Fruit fly (Drosophila melanogaster) whole organism, embryonic: Measurements from ENCODE around the gene CG9920.

Experiments
- Abd-B ChIP-seq: fragments of 200-800 bp; sonication (Bioruptor generic); optimal IDR thresholded peaks from 2 replicates; lab custom pipeline; 2018; ENCODE audit warnings: missing biosample characterization, mild to moderate bottlenecking, missing genetic modification characterization, moderate library complexity
- Ada2b ChIP-seq: fragments of 200-800 bp; sonication (Bioruptor generic); IDR thresholded peaks from 2 replicates; pipeline ENCODE4 v1.3.6; 2022; ENCODE audit warnings: missing biosample characterization, missing genetic modification characterization
- Aef1 ChIP-seq: fragments of 200-800 bp; sonication (Bioruptor generic); IDR thresholded peaks from 3 replicates; pipeline ENCODE4 v1.3.6; 2022; ENCODE audit warnings: missing biosample characterization, missing genetic modification characterization
- Asciz ChIP-seq: fragments of 200-800 bp; sonication (Bioruptor generic); optimal IDR thresholded peaks from 2 replicates; lab custom pipeline; 2017; ENCODE audit warnings: missing biosample characterization, mild to moderate bottlenecking, missing genetic modification characterization, missing genetic modification reagents
- CG10462 ChIP-seq: fragments of 200-800 bp; sonication (Bioruptor generic); optimal IDR thresholded peaks from 2 replicates; lab custom pipeline; 2016; ENCODE audit warnings: missing biosample characterization, missing genetic modification characterization
- CG13296 ChIP-seq: fragments of 200-800 bp; sonication (Bioruptor generic); optimal IDR thresholded peaks from 3 replicates; lab custom pipeline; 2018; ENCODE audit warnings: missing biosample characterization, mild to moderate bottlenecking, missing genetic modification characterization
- CG1603 ChIP-seq: fragments of 200-800 bp; sonication (Bioruptor generic); optimal IDR thresholded peaks from 2 replicates; lab custom pipeline; 2019; ENCODE audit warnings: missing biosample characterization, mild to moderate bottlenecking, missing genetic modification characterization, moderate library complexity
- CG16779 ChIP-seq: fragments of 200-800 bp; sonication (Bioruptor generic); IDR thresholded peaks from 2 replicates; pipeline ENCODE4 v1.3.6; 2022; ENCODE audit warnings: missing biosample characterization, missing genetic modification characterization
- CG17612 ChIP-seq: fragments of 200-800 bp; sonication (Bioruptor generic); IDR thresholded peaks from 2 replicates; pipeline ENCODE4 v1.3.6; 2022; ENCODE audit warnings: missing biosample characterization, missing genetic modification characterization
- CG18262 ChIP-seq: fragments of 200-800 bp; optimal IDR thresholded peaks from 3 replicates; lab custom pipeline; 2019; ENCODE audit warnings: missing biosample characterization, mild to moderate bottlenecking, missing genetic modification characterization, moderate library complexity
- CG2116 ChIP-seq: fragments of 200-800 bp; sonication (Bioruptor generic); optimal IDR thresholded peaks from 3 replicates; lab custom pipeline; 2018; ENCODE audit warnings: missing biosample characterization, mild to moderate bottlenecking, missing genetic modification characterization
- CG2875 ChIP-seq: fragments of 200-800 bp; sonication (Bioruptor generic); optimal IDR thresholded peaks from 2 replicates; lab custom pipeline; 2017; ENCODE audit warnings: missing biosample characterization, mild to moderate bottlenecking, missing genetic modification characterization, missing genetic modification reagents
- CG33213 ChIP-seq: fragments of 200-800 bp; sonication (Bioruptor generic); optimal IDR thresholded peaks from 3 replicates; lab custom pipeline; 2016; ENCODE audit warnings: missing biosample characterization, missing genetic modification characterization
- CG33557 ChIP-seq: fragments of 200-800 bp; sonication (Bioruptor generic); optimal IDR thresholded peaks from 2 replicates; lab custom pipeline; 2019; ENCODE audit warnings: missing biosample characterization, mild to moderate bottlenecking, missing genetic modification characterization, moderate library complexity
- CG6791 ChIP-seq: fragments of 200-800 bp; sonication (Bioruptor generic); IDR thresholded peaks from 3 replicates; pipeline ENCODE4 v1.3.6; 2022; ENCODE audit warnings: missing biosample characterization, missing genetic modification characterization; ENCODE audit not compliant: partially characterized antibody
- CG7928 ChIP-seq: fragments of 200-800 bp; sonication (Bioruptor generic); optimal IDR thresholded peaks from 2 replicates; lab custom pipeline; 2017; ENCODE audit warnings: missing biosample characterization, mild to moderate bottlenecking, missing genetic modification characterization
- CG8388 ChIP-seq: fragments of 200-800 bp; sonication (Bioruptor generic); optimal IDR thresholded peaks from 2 replicates; lab custom pipeline; 2019; ENCODE audit warnings: missing biosample characterization, mild to moderate bottlenecking, missing genetic modification characterization, moderate library complexity
- CG8944 ChIP-seq: fragments of 200-800 bp; sonication (Bioruptor generic); optimal IDR thresholded peaks from 3 replicates; lab custom pipeline; 2016; ENCODE audit warnings: missing biosample characterization, missing genetic modification characterization
- Dad ChIP-seq: fragments of 200-800 bp; sonication (Bioruptor generic); optimal IDR thresholded peaks from 3 replicates; lab custom pipeline; 2016; ENCODE audit warnings: missing biosample characterization, missing genetic modification characterization
- Dp ChIP-seq: fragments of 200-800 bp; sonication (Bioruptor generic); optimal IDR thresholded peaks from 2 replicates; lab custom pipeline; 2018; ENCODE audit warnings: missing biosample characterization, mild to moderate bottlenecking, missing genetic modification characterization, moderate library complexity
- HLH54F ChIP-seq: fragments of 200-800 bp; sonication (Bioruptor generic); optimal IDR thresholded peaks from 3 replicates; lab custom pipeline; 2016; ENCODE audit warnings: missing biosample characterization, missing genetic modification characterization
- Hand ChIP-seq: fragments of 200-800 bp; sonication (Bioruptor generic); optimal IDR thresholded peaks from 2 replicates; lab custom pipeline; 2017; ENCODE audit warnings: mild to moderate bottlenecking, missing biosample characterization, missing genetic modification reagents, missing genetic modification characterization
- Hr51 ChIP-seq, 2 experiments: fragments of 200-800 bp; sonication (Bioruptor generic); optimal IDR thresholded peaks; 2 replicates in 1 of 2; 3 replicates in 1 of 2; lab custom pipeline; 2016 to 2018; ENCODE audit warnings: missing biosample characterization in 2 of 2, missing genetic modification characterization in 2 of 2, mild to moderate bottlenecking in 1 of 2, moderate library complexity in 1 of 2
- Lhr ChIP-seq: fragments of 200-800 bp; sonication (Bioruptor generic); optimal IDR thresholded peaks from 3 replicates; lab custom pipeline; 2017; ENCODE audit warnings: mild to moderate bottlenecking, missing biosample characterization, missing genetic modification reagents, missing genetic modification characterization
- Nf-YB ChIP-seq: fragments of 200-800 bp; sonication (Bioruptor generic); optimal IDR thresholded peaks from 3 replicates; lab custom pipeline; 2019; ENCODE audit warnings: missing biosample characterization, mild to moderate bottlenecking, missing genetic modification characterization, moderate library complexity
- NfI ChIP-seq: fragments of 200-800 bp; sonication (Bioruptor generic); optimal IDR thresholded peaks from 3 replicates; lab custom pipeline; 2018; ENCODE audit warnings: missing biosample characterization, mild to moderate bottlenecking, missing genetic modification characterization, moderate library complexity
- Opbp ChIP-seq: fragments of 200-800 bp; sonication (Bioruptor generic); IDR thresholded peaks from 3 replicates; pipeline ENCODE4 v1.3.6; 2022; ENCODE audit warnings: missing biosample characterization, missing genetic modification characterization; ENCODE audit not compliant: partially characterized antibody
- Rfx ChIP-seq: fragments of 200-800 bp; sonication (Bioruptor generic); IDR thresholded peaks from 2 replicates; pipeline ENCODE4 v1.3.6; 2022; ENCODE audit warnings: missing biosample characterization, missing genetic modification characterization
- Rx ChIP-seq: fragments of 200-800 bp; sonication (Bioruptor generic); IDR thresholded peaks from 2 replicates; pipeline ENCODE4 v1.3.6; 2022; ENCODE audit warnings: missing biosample characterization, missing genetic modification characterization
- Sry-β ChIP-seq: fragments of 200-800 bp; sonication (Bioruptor generic); optimal IDR thresholded peaks from 2 replicates; lab custom pipeline; 2018; ENCODE audit warnings: missing biosample characterization, mild to moderate bottlenecking, missing genetic modification characterization, moderate library complexity
- Trl ChIP-seq, 3 experiments: fragments of >200 bp in 2 of 3; fragments of 200-800 bp in 1 of 3; sonication (Bioruptor generic) in 1 of 3; optimal IDR thresholded peaks; 2 replicates in 1 of 3; 3 replicates in 2 of 3; lab custom pipeline; 2016 to 2017; ENCODE audit warnings: missing biosample characterization in 1 of 3, missing genetic modification characterization in 1 of 3
- bigmax ChIP-seq: fragments of 200-800 bp; sonication (Bioruptor generic); optimal IDR thresholded peaks from 2 replicates; lab custom pipeline; 2018; ENCODE audit warnings: missing biosample characterization, mild to moderate bottlenecking, missing genetic modification characterization
- fd102C ChIP-seq: fragments of 200-800 bp; sonication (Bioruptor generic); optimal IDR thresholded peaks from 2 replicates; lab custom pipeline; 2018; ENCODE audit warnings: missing biosample characterization, mild to moderate bottlenecking, missing genetic modification characterization, moderate library complexity
- gcm2 ChIP-seq: fragments of 200-800 bp; sonication (Bioruptor generic); optimal IDR thresholded peaks from 2 replicates; lab custom pipeline; 2016; ENCODE audit warnings: missing biosample characterization, missing genetic modification characterization
- gem ChIP-seq: fragments of 200-800 bp; sonication (Bioruptor generic); optimal IDR thresholded peaks from 2 replicates; lab custom pipeline; 2019; ENCODE audit warnings: missing biosample characterization, mild to moderate bottlenecking, missing genetic modification characterization, moderate library complexity
- inv ChIP-seq: fragments of 200-800 bp; sonication (Bioruptor generic); IDR thresholded peaks from 2 replicates; pipeline ENCODE4 v1.3.6; 2022; ENCODE audit warnings: missing biosample characterization, missing genetic modification characterization; ENCODE audit not compliant: partially characterized antibody
- kah ChIP-seq: fragments of 200-800 bp; sonication (Bioruptor generic); optimal IDR thresholded peaks from 2 replicates; lab custom pipeline; 2018; ENCODE audit warnings: missing biosample characterization, mild to moderate bottlenecking, missing genetic modification characterization
- odd ChIP-seq: fragments of 200-800 bp; sonication (Bioruptor generic); optimal IDR thresholded peaks from 2 replicates; lab custom pipeline; 2017; ENCODE audit warnings: missing biosample characterization, mild to moderate bottlenecking, missing genetic modification characterization
- pan ChIP-seq, 4 experiments: fragments of >200 bp in 3 of 4; fragments of 200-800 bp in 1 of 4; sonication (Bioruptor generic) in 1 of 4; optimal IDR thresholded peaks in 3 of 4; IDR thresholded peaks in 1 of 4; 2 replicates each; pipeline versions ENCODE4 v1.3.6 to Lab custom; 2017 to 2022; ENCODE audit warnings: missing biosample characterization in 2 of 4, missing genetic modification characterization in 2 of 4, mixed read lengths in 1 of 4
- rib ChIP-seq: fragments of 200-800 bp; sonication (Bioruptor generic); IDR thresholded peaks from 2 replicates; pipeline ENCODE4 v1.3.6; 2022; ENCODE audit warnings: missing biosample characterization, missing genetic modification characterization
- schlank ChIP-seq: fragments of 200-800 bp; sonication (Bioruptor generic); optimal IDR thresholded peaks from 2 replicates; lab custom pipeline; 2018; ENCODE audit warnings: missing biosample characterization, mild to moderate bottlenecking, missing genetic modification characterization
- sens-2 ChIP-seq: fragments of 200-800 bp; sonication (Bioruptor generic); IDR thresholded peaks from 2 replicates; pipeline ENCODE4 v1.3.6; 2022; ENCODE audit warnings: missing biosample characterization, missing genetic modification characterization
- sob ChIP-seq: fragments of 200-800 bp; sonication (Bioruptor generic); IDR thresholded peaks from 2 replicates; pipeline ENCODE4 v1.3.6; 2022; ENCODE audit warnings: missing biosample characterization, missing genetic modification characterization
- trem ChIP-seq: fragments of 200-800 bp; optimal IDR thresholded peaks from 3 replicates; lab custom pipeline; 2019; ENCODE audit warnings: missing biosample characterization, mild to moderate bottlenecking, missing genetic modification characterization, moderate library complexity
- trh ChIP-seq: fragments of 200-800 bp; sonication (Bioruptor generic); optimal IDR thresholded peaks from 2 replicates; lab custom pipeline; 2016; ENCODE audit warnings: missing biosample characterization, missing genetic modification characterization
- unpg ChIP-seq: fragments of 200-800 bp; sonication (Bioruptor generic); optimal IDR thresholded peaks from 3 replicates; lab custom pipeline; 2018; ENCODE audit warnings: missing biosample characterization, mild to moderate bottlenecking, missing genetic modification characterization, moderate library complexity
- vnd ChIP-seq: fragments of 200-800 bp; sonication (Bioruptor generic); IDR thresholded peaks from 3 replicates; pipeline ENCODE4 v1.3.6; 2022; ENCODE audit warnings: missing biosample characterization, missing genetic modification characterization; ENCODE audit not compliant: partially characterized antibody

CG9920 gene

DNA sequence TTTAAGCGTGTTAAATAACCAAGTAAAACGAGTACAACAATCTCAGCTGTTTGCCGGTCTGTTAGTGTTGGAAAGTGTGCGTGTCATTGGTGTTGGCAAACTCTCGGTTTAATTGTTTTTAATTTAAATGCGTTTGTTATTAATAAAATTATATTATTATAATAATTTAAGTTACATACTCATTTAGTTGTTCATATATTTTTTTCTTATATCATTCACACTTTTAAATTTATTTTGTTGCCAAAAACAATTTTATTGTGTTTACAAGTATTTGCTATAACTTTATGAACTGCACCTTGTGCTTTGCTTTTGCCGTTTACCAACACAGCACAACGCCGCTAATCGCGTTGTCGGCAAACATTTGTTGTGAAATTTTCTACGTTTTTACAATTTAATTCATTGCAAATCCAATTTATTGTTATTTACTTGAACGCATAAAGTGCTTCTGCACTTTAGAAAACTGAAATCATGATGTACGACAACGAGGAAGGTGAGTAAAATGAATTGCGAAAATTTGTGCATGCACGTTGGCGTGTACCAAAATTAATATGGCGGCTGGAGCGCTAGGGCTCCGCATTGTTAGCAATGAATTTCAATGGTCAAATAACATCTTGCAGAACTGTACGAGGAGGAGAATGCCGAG is 27.7 kb upstream of the CG9920 start, which contains the start of the genes 140up and Polr2B (continued):
- TF ChIP-seq Ada2b (GFP tag; lab: Robert Waterston, UW) (peak; percentile 88), gem (tag; lab: Kevin White, UChicago) (peak; percentile 97), Lhr (GFP tag; lab: Kevin White, UChicago) (peak; percentile 60), Opbp (GFP tag; lab: Robert Waterston, UW) (no peak), sob (GFP tag; lab: Robert Waterston, UW) (peak; percentile 98), rib (GFP tag; lab: Robert Waterston, UW) (peak; percentile 92), Rfx (GFP tag; lab: Robert Waterston, UW) (peak; percentile 96), Rx (GFP tag; lab: Robert Waterston, UW) (peak; percentile 82), pan (optimal IDR thresholded peaks at IDR 0.05; lab: Kevin White, UChicago) (no peak), pan (GFP tag; optimal IDR thresholded peaks at IDR 0.05 in 1 of 2, IDR thresholded peaks at IDR 0.05 in 1 of 2) (peak in 1 of 2 experiments; percentile 94), Trl (optimal IDR thresholded peaks at IDR 0.05; lab: Kevin White, UChicago) (no peak), Trl (GFP tag; optimal IDR thresholded peaks at IDR 0.05; lab: Kevin White, UChicago) (peak; percentile 75), NfI (GFP tag; lab: Kevin White, UChicago) (peak; percentile 93), bigmax (GFP tag; lab: Kevin White, UChicago) (peak; percentile 3), inv (GFP tag; lab: Robert Waterston, UW) (no peak), HLH54F (GFP tag; lab: Kevin White, UChicago) (peak; percentile 83), CG2116 (peak; percentile 76), Abd-B (peak; percentile 95), CG1603 (tag; lab: Kevin White, UChicago) (no peak), CG13296 (peak; percentile 89), unpg (peak; percentile 92), CG18262 (peak; percentile 92), Sry-β (GFP tag; lab: Kevin White, UChicago) (peak; percentile 57), CG17612 (peak; percentile 89), Hand (GFP tag; lab: Kevin White, UChicago) (peak; percentile 72), fd102C (peak; percentile 8), Dad (peak; percentile 52), Nf-YB (peak; percentile 70), schlank (peak; percentile 74), CG2875 (peak; percentile 73), trem (tag; lab: Kevin White, UChicago) (peak; percentile 94), Hr51 (GFP tag; optimal IDR thresholded peaks at IDR 0.05; lab: Kevin White, UChicago) (peak; percentile 83 to 93), odd (GFP tag; lab: Kevin White, UChicago) (peak; percentile 80), Dp (GFP tag; lab: Kevin White, UChicago) (peak; percentile 23), CG16779 (GFP tag; lab: Robert Waterston, UW) (no peak), CG10462 (GFP tag; lab: Kevin White, UChicago) (peak; percentile 90), trh (GFP tag; lab: Kevin White, UChicago) (peak; percentile 84), gcm2 (GFP tag; lab: Kevin White, UChicago) (no peak), vnd (GFP tag; lab: Robert Waterston, UW) (no peak), CG7928 (GFP tag; lab: Kevin White, UChicago) (peak; percentile 66), kah (GFP tag; lab: Kevin White, UChicago) (peak; percentile 76), Aef1 (peak; percentile 93), Asciz (GFP tag; lab: Kevin White, UChicago) (peak; percentile 83), CG6791 (GFP tag; lab: Robert Waterston, UW) (no peak), CG33213 (GFP tag; lab: Kevin White, UChicago) (peak; percentile 70), CG8944 (GFP tag; lab: Kevin White, UChicago) (peak; percentile 80), sens-2 (GFP tag; lab: Robert Waterston, UW) (0 out of 2 replicates have a peak, but pooled peaks have one; percentile 36), CG8388 (peak; percentile 89), CG33557 (GFP tag; lab: Kevin White, UChicago) (peak; percentile 93)
